Worm (Caenorhabditis elegans): ENCODE data around the gene gmpr-1.
"Not testable (repeated sequence)": the region's sequence is repeated elsewhere in the genome, so short reads cannot be mapped to it uniquely, and the experiment has no call there.

- not testable (repeated sequence) for TF ChIP-seq ref-1 (GFP tag; conservative IDR thresholded peaks at IDR 0.05); T22C8.4 (GFP tag; IDR thresholded peaks at IDR 0.05); med-1 (GFP tag; optimal IDR thresholded peaks at IDR 0.05; ENCODE audit: insufficient read depth); ztf-29 (GFP tag; IDR thresholded peaks at IDR 0.05)
These were observed 34.7 kb downstream of the gmpr-1 start, which contains the start of gene irld-1 for ce11 chrV:4336462-4336861.

Measured in whole organism, midembryonic.